Worm (Caenorhabditis elegans) whole organism, early embryonic: ENCODE data around the gene lpr-2.

ENCODE experiments used
- B0310.2 ChIP-seq: sonication (generic microtip); optimal IDR thresholded peaks from 2 replicates; lab custom pipeline; 2016; ENCODE audit warnings: mild to moderate bottlenecking, missing genetic modification characterization, missing compliant biosample characterization
- F13C5.2 ChIP-seq: sonication (generic microtip); optimal IDR thresholded peaks from 2 replicates; lab custom pipeline; 2017; ENCODE audit warnings: mild to moderate bottlenecking, missing genetic modification characterization, inconsistent platforms, missing compliant biosample characterization
- aly-1 ChIP-seq: sonication (generic microtip); optimal IDR thresholded peaks from 2 replicates; lab custom pipeline; 2016; ENCODE audit warnings: missing genetic modification characterization, missing compliant biosample characterization
- ama-1 ChIP-seq: fragments of 150-350 bp; optimal IDR thresholded peaks from 2 replicates; lab custom pipeline; 2014
- ceh-13 ChIP-seq: fragments of 200-800 bp; sonication (Bioruptor generic); optimal IDR thresholded peaks from 2 replicates; lab custom pipeline; 2018; ENCODE audit warnings: mild to moderate bottlenecking, missing genetic modification characterization, missing compliant biosample characterization
- ceh-36 ChIP-seq: sonication (generic microtip); optimal IDR thresholded peaks from 2 replicates; lab custom pipeline; 2016; ENCODE audit warnings: missing genetic modification characterization, inconsistent platforms, missing compliant biosample characterization
- ets-7 ChIP-seq: sonication (generic microtip); optimal IDR thresholded peaks from 2 replicates; lab custom pipeline; 2016; ENCODE audit warnings: missing genotype, missing genetic modification characterization, missing compliant biosample characterization
- flt-1 ChIP-seq: fragments of 200-800 bp; sonication (Bioruptor generic); IDR thresholded peaks from 2 replicates; pipeline ENCODE4 v1.3.6; 2022; ENCODE audit warnings: missing genetic modification characterization, missing compliant biosample characterization
- hmbx-1 ChIP-seq: sonication (generic microtip); optimal IDR thresholded peaks from 2 replicates; lab custom pipeline; 2016; ENCODE audit warnings: mild to moderate bottlenecking, missing genetic modification characterization, missing compliant biosample characterization
- hmg-4 ChIP-seq: fragments of 200-800 bp; sonication (Bioruptor generic); optimal IDR thresholded peaks from 2 replicates; lab custom pipeline; 2018; ENCODE audit warnings: mild to moderate bottlenecking, missing genetic modification characterization, missing compliant biosample characterization
- hnd-1 ChIP-seq: sonication (generic microtip); optimal IDR thresholded peaks from 2 replicates; lab custom pipeline; 2016; ENCODE audit warnings: missing genetic modification characterization, missing compliant biosample characterization
- pes-1 ChIP-seq: fragments of 200-800 bp; sonication (Bioruptor generic); IDR thresholded peaks from 2 replicates; pipeline ENCODE4 v1.3.6; 2022; ENCODE audit warnings: missing genetic modification reagents, missing genetic modification characterization, missing compliant biosample characterization
- scrt-1 ChIP-seq: fragments of 200-800 bp; sonication (Bioruptor generic); IDR thresholded peaks from 2 replicates; pipeline ENCODE4 v1.3.6; 2022; ENCODE audit warnings: missing genetic modification characterization, missing compliant biosample characterization
- sea-1 ChIP-seq: fragments of 200-800 bp; sonication (Bioruptor generic); conservative IDR thresholded peaks from 2 replicates; pipeline ENCODE4 v1.3.6; 2022; ENCODE audit warnings: missing genetic modification characterization, missing compliant biosample characterization
- tbx-11 ChIP-seq: fragments of 200-800 bp; sonication (Bioruptor generic); IDR thresholded peaks from 2 replicates; pipeline ENCODE4 v1.3.6; 2022; ENCODE audit warnings: missing genetic modification characterization, missing compliant biosample characterization
- tbx-37 ChIP-seq: fragments of 200-800 bp; sonication (Bioruptor generic); conservative IDR thresholded peaks from 2 replicates; pipeline ENCODE4 v1.3.6; 2022; ENCODE audit warnings: missing genetic modification reagents, missing genetic modification characterization, missing compliant biosample characterization
- tra-4 ChIP-seq: sonication (generic microtip); optimal IDR thresholded peaks from 2 replicates; lab custom pipeline; 2017; ENCODE audit warnings: missing genetic modification characterization, missing compliant biosample characterization

lpr-2 gene

ce11 chrIV:11779028-11779427 lies at the start of gene lpr-2:
lpr-2 (plus strand) TSS chrIV:11779216.
- TF ChIP-seq tra-4 (tag; lab: Kevin White, UChicago), result no peak
- no peak for TF ChIP-seq flt-1 (GFP tag; lab: Robert Waterston, UW)
- TF ChIP-seq hmg-4 (GFP tag; lab: Kevin White, UChicago), result no peak
- TF ChIP-seq B0310.2 (tag; lab: Kevin White, UChicago), result no peak
- no peak for TF ChIP-seq ama-1
- no peak for TF ChIP-seq scrt-1
- no peak for TF ChIP-seq sea-1 (GFP tag; lab: Robert Waterston, UW)
- TF ChIP-seq tbx-11 (GFP tag; lab: Robert Waterston, UW), result no peak

DNA sequence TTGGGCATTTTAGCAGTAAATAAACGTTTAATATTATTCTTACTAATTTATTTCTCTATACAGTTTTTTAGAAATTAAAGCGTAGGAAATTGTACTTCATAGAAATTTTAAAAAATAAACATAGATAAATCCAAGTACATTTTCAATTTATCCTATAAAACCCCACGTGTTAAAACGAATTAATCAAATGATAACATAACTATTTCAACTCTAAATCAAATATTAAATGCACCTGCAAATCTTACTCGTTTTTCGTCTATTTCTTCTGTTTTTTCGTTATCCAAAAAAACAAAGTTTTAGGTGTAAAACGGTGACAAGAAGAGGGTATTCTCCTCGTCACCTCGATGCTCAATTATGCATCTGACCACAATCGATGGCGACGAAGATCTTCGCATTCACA lies 44.0 kb upstream of the lpr-2 start, which contains the start of gene K01A6.6:
K01A6.6 (plus strand) TSS at position 301 of the 400 bp plus-strand sequence.
- TF ChIP-seq hmg-4 (GFP tag; lab: Kevin White, UChicago) (no peak), F13C5.2 (tag; lab: Kevin White, UChicago) (no peak), ceh-36 (tag; lab: Kevin White, UChicago) (no peak), flt-1 (GFP tag; lab: Robert Waterston, UW) (no peak), B0310.2 (tag; lab: Kevin White, UChicago) (no peak), ceh-13 (GFP tag; lab: Kevin White, UChicago) (no peak), aly-1 (tag; lab: Kevin White, UChicago) (no peak), hmbx-1 (tag; lab: Kevin White, UChicago) (no peak), hnd-1 (tag; lab: Kevin White, UChicago) (no peak)

DNA sequence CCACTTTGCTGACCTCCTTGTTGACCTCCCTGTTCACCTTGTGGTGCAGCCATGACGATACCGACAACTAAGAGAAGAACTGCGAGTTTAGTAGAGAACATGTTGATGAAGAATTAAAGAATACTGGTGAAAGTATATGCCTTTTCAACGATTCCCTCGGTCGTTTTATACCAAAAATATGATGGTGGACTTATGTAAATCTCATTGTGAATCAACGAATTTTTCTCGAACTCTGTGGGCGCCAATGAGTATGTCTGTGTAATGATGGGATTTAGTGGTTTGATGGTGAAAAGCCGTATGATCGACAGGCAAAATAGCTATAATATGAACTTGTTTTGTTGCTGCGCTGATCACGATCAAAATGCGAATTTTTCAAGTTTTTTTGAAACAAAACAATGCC lies 41.7 kb upstream of the lpr-2 start, which contains the start of gene K01A6.8:
K01A6.8 (minus strand) TSS at position 101 of the 400 bp plus-strand sequence.
- TF ChIP-seq sea-1 (GFP tag; lab: Robert Waterston, UW) (no peak), flt-1 (GFP tag; lab: Robert Waterston, UW) (no peak), hmbx-1 (tag; lab: Kevin White, UChicago) (no peak), F13C5.2 (tag; lab: Kevin White, UChicago) (no peak)

ce11 chrIV:11738092-11738617 lies 40.9 kb upstream of the lpr-2 start, which contains the start of gene K01A6.7:
K01A6.7 (minus strand) TSS chrIV:11738567.
- no peak for TF ChIP-seq pes-1 (GFP tag; lab: Robert Waterston, UW)
- no peak for TF ChIP-seq ets-7 (tag; lab: Kevin White, UChicago)
- TF ChIP-seq B0310.2 (tag; lab: Kevin White, UChicago), result no peak
- TF ChIP-seq scrt-1, result no peak
- no peak for TF ChIP-seq ceh-36 (tag; lab: Kevin White, UChicago)
- no peak for TF ChIP-seq aly-1 (tag; lab: Kevin White, UChicago)
- no peak for TF ChIP-seq ceh-13 (GFP tag; lab: Kevin White, UChicago)

ce11 chrIV:11740204-11740603 lies 38.8 kb upstream of the lpr-2 start, which contains the start of gene K01A6.4:
K01A6.4 (minus strand) TSS chrIV:11740304.
- TF ChIP-seq hmbx-1 (tag; lab: Kevin White, UChicago) (no peak), ama-1 (no peak), ets-7 (tag; lab: Kevin White, UChicago) (no peak), flt-1 (GFP tag; lab: Robert Waterston, UW) (no peak), tbx-11 (GFP tag; lab: Robert Waterston, UW) (no peak), pes-1 (GFP tag; lab: Robert Waterston, UW) (no peak)

DNA sequence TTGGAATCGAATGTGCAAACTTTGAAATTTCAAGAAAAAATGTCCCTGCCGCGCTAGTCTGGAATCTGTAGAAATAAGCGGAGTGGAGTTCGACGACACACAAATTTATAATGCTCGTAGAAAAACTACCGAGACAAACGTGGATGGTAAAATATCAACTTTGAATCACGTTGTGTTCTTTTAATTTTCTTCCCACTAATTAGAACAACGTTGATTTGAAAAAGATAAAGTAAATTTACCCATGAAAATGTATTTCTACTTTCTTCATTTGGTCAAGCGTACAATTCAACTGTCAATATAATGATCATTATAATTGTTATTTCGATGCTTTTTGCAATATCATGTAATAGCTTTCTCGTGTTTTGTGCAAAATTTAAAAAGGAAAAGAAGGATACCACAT lies 36.6 kb upstream of the lpr-2 start, which contains the start of gene K01A6.5:
K01A6.5 (plus strand) TSS at position 301 of the 400 bp plus-strand sequence.
- no peak for TF ChIP-seq aly-1 (tag; lab: Kevin White, UChicago)
- TF ChIP-seq F13C5.2 (tag; lab: Kevin White, UChicago), result no peak
- no peak for TF ChIP-seq tra-4 (tag; lab: Kevin White, UChicago)
- no peak for TF ChIP-seq ama-1
- TF ChIP-seq B0310.2 (tag; lab: Kevin White, UChicago), result no peak

DNA sequence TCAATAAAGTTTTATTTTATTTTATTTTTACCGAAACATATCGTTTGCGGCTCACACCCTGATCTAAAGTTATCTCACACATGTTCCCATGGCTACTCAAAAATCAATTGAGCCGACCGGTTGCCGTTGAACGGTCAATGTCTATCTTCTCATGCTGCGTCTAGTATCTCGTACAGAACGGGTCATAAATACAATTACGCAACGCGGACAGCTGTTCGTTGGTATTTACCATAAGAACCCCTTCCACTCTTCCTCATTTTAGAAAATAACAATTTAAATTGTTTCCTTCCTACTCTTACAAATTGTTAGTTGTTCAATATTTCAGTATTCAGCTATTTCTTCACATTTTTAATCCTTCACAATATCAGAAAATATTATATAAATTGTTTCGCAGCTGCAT lies 35.2 kb upstream of the lpr-2 start:
- TF ChIP-seq ceh-13 (GFP tag; lab: Kevin White, UChicago) (no peak), scrt-1 (no peak), B0310.2 (tag; lab: Kevin White, UChicago) (no peak), tbx-37 (GFP tag; lab: Robert Waterston, UW) (no peak), flt-1 (GFP tag; lab: Robert Waterston, UW) (no peak), tbx-11 (GFP tag; lab: Robert Waterston, UW) (no peak), F13C5.2 (tag; lab: Kevin White, UChicago) (no peak), pes-1 (GFP tag; lab: Robert Waterston, UW) (no peak), ets-7 (tag; lab: Kevin White, UChicago) (no peak), sea-1 (GFP tag; lab: Robert Waterston, UW) (no peak)

DNA sequence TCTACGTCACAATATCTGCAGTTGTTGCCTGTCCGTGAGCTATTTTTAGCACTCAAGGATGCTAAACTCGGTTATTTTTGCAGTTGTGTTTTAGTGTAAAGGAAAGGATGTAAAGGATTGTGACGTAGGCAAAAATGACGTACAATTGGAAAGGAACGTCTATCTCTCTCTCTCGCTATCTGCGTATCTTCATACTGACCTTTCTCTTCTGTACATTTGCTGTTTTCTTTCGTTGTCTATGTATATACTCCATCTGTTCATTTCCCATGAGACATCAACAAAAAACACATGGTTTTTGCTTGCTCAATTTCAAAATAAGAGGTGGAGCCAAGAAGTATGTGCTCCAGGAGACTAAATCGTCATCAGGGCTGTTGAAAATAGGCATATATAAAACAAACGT lies 34.7 kb upstream of the lpr-2 start:
- no peak for TF ChIP-seq aly-1 (tag; lab: Kevin White, UChicago)
- no peak for TF ChIP-seq B0310.2 (tag; lab: Kevin White, UChicago)

DNA sequence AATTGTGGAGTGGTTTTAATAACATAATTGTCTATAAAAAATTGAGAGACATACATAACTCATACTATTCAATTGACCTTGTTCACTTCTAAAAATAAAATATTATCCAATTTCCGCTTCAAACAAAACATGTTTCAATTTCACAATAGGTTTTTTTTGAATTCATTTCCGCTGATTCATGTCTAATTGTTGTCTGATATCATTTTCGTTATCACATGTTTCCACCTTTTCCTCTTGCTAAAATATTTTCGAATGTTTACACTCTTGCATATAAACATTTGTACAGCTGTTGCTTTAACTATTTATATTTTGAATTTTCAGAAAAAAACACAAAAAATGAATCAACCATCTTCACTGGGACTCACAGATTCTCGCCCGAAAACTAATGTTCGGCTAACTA lies 33.7 kb upstream of the lpr-2 start, which contains the start of gene gem-4:
gem-4 (plus strand) TSS at position 301 of the 400 bp plus-strand sequence.
- no peak for TF ChIP-seq B0310.2 (tag; lab: Kevin White, UChicago)
- TF ChIP-seq scrt-1, result no peak
- TF ChIP-seq hmg-4 (GFP tag; lab: Kevin White, UChicago), result no peak
- no peak for TF ChIP-seq tra-4 (tag; lab: Kevin White, UChicago)
- no peak for TF ChIP-seq pes-1 (GFP tag; lab: Robert Waterston, UW)
- no peak for TF ChIP-seq ets-7 (tag; lab: Kevin White, UChicago)
- no peak for TF ChIP-seq hnd-1 (tag; lab: Kevin White, UChicago)
- TF ChIP-seq tbx-11 (GFP tag; lab: Robert Waterston, UW), result no peak
- TF ChIP-seq F13C5.2 (tag; lab: Kevin White, UChicago), result no peak
- no peak for TF ChIP-seq ceh-13 (GFP tag; lab: Kevin White, UChicago)
- TF ChIP-seq flt-1 (GFP tag; lab: Robert Waterston, UW), result no peak
- no peak for TF ChIP-seq ceh-36 (tag; lab: Kevin White, UChicago)
- TF ChIP-seq sea-1 (GFP tag; lab: Robert Waterston, UW), result no peak
- no peak for TF ChIP-seq aly-1 (tag; lab: Kevin White, UChicago)
- no peak for TF ChIP-seq hmbx-1 (tag; lab: Kevin White, UChicago)
- TF ChIP-seq ama-1, result no peak
- no peak for TF ChIP-seq tbx-37 (GFP tag; lab: Robert Waterston, UW)
